Fruit fly (Drosophila melanogaster): Measurements from ENCODE around the gene Nprl2.

The Nprl2 gene

DNA sequence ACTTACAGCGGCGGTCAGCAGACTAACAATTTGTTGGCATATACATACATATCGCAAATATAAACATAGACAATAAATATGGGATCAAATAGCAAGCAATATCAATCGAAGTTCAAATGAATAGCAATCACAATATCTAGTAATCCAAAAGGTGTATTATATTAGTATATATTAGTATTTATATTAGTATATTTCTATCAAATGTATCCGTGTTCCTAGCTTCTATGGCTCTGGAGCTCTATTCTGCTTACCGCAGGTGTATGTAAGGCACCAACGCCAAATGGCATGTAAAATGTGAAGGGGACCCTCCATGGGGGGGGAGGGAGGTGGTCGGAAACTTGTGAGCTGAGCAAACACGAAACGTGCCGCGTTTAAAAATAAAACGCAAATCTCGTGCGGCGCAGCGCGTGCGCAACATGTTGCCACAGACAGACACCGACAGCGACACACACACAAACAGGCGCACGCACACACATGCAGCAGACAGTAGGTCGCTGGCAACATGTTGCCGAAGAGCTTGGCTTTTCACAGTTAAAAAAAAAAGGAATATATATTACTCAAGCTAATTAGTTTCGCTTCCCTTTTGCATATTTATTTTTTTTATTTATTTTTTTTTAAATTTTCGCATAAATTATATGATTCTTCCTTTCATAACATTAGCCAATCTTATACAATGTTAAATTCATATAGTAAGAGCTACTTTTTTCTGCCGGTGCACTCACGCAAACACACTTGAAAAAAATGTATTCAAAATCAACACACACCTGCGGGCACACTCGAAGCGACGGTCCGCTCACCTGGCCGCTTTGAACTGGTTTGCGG lies 46.5 kb upstream of the Nprl2 start (continued):
- TF ChIP-seq Asciz (GFP tag; optimal IDR thresholded peaks at IDR 0.05) = peak; percentile 55
- no peak for TF ChIP-seq CG10462 (GFP tag; optimal IDR thresholded peaks at IDR 0.05)
- peak; percentile 41 for TF ChIP-seq mam (GFP tag; optimal IDR thresholded peaks at IDR 0.05)
- peak; percentile 67 for TF ChIP-seq bcd (GFP tag; optimal IDR thresholded peaks at IDR 0.05)
- TF ChIP-seq Ptx1 (GFP tag; IDR thresholded peaks at IDR 0.05) = peak; percentile 80
- TF ChIP-seq Hey (tag; optimal IDR thresholded peaks at IDR 0.05) = no peak
- peak; percentile 32 to 45 for TF ChIP-seq dpn (GFP tag; optimal IDR thresholded peaks at IDR 0.05)
- no peak for TF ChIP-seq Doc3 (GFP tag; IDR thresholded peaks at IDR 0.05; ENCODE audit: partially characterized antibody)
- TF ChIP-seq run (tag; optimal IDR thresholded peaks at IDR 0.05) = peak; percentile 30
- peak; percentile 28; the same call in 1 of the 2 replicates for TF ChIP-seq Poxn (GFP tag; IDR thresholded peaks at IDR 0.05)
- no peak for TF ChIP-seq CG1647 (GFP tag; optimal IDR thresholded peaks at IDR 0.05)
- TF ChIP-seq prd (optimal IDR thresholded peaks at IDR 0.05) = no peak
- TF ChIP-seq prd (GFP tag; IDR thresholded peaks at IDR 0.05) = peak; percentile 71
- TF ChIP-seq ftz-f1 (GFP tag; optimal IDR thresholded peaks at IDR 0.05) = no peak
- TF ChIP-seq pan (optimal IDR thresholded peaks at IDR 0.05) = no peak
- peak in 1 of 2 experiments; percentile 72 for TF ChIP-seq pan (GFP tag; optimal IDR thresholded peaks at IDR 0.05 in 1 of 2, IDR thresholded peaks at IDR 0.05 in 1 of 2)
- peak; percentile 18; the same call in 1 of the 3 replicates for TF ChIP-seq CG2889 (GFP tag; IDR thresholded peaks at IDR 0.05)
- no peak for TF ChIP-seq CG8944 (GFP tag; optimal IDR thresholded peaks at IDR 0.05)
- TF ChIP-seq TFAM (GFP tag; optimal IDR thresholded peaks at IDR 0.05) = no peak
- no peak for TF ChIP-seq eyg (GFP tag; optimal IDR thresholded peaks at IDR 0.05)
- TF ChIP-seq pb (GFP tag; optimal IDR thresholded peaks at IDR 0.05) = no peak
- no peak for TF ChIP-seq ab (GFP tag; optimal IDR thresholded peaks at IDR 0.05)
- no peak for TF ChIP-seq Hr39 (optimal IDR thresholded peaks at IDR 0.05)
- no peak for TF ChIP-seq lov (optimal IDR thresholded peaks at IDR 0.05)
- TF ChIP-seq lov (GFP tag; IDR thresholded peaks at IDR 0.05) = no peak
- no peak for TF ChIP-seq ac (GFP tag; optimal IDR thresholded peaks at IDR 0.05)
- TF ChIP-seq Hsf (GFP tag; optimal IDR thresholded peaks at IDR 0.05) = peak; percentile 19
- TF ChIP-seq PHDP (tag; optimal IDR thresholded peaks at IDR 0.05) = peak; percentile 67
- no peak for TF ChIP-seq CG43689 (GFP tag; IDR thresholded peaks at IDR 0.05)
- TF ChIP-seq CG4617 (GFP tag; optimal IDR thresholded peaks at IDR 0.05; ENCODE audit: borderline replicate concordance) = no peak
- peak; percentile 74 for TF ChIP-seq tgo (GFP tag; IDR thresholded peaks at IDR 0.05)
- no peak for TF ChIP-seq Kr (GFP tag; optimal IDR thresholded peaks at IDR 0.05)
- no peak for TF ChIP-seq Mad (GFP tag; optimal IDR thresholded peaks at IDR 0.05)
- TF ChIP-seq fd102C (GFP tag; optimal IDR thresholded peaks at IDR 0.05) = no peak
- TF ChIP-seq tna (GFP tag; IDR thresholded peaks at IDR 0.05; ENCODE audit: partially characterized antibody) = no peak
- no peak for TF ChIP-seq Atf3 (GFP tag; optimal IDR thresholded peaks at IDR 0.05)
- peak; percentile 31 for TF ChIP-seq CG10431 (GFP tag; optimal IDR thresholded peaks at IDR 0.05)
- TF ChIP-seq CG6654 (GFP tag; optimal IDR thresholded peaks at IDR 0.05) = peak; percentile 2
- TF ChIP-seq cato (GFP tag; optimal IDR thresholded peaks at IDR 0.05; ENCODE audit: borderline replicate concordance) = peak; percentile 12
- TF ChIP-seq fd64A (GFP tag; optimal IDR thresholded peaks at IDR 0.05) = no peak
- peak; percentile 37 for TF ChIP-seq CG3407 (GFP tag; optimal IDR thresholded peaks at IDR 0.05)
- TF ChIP-seq row (GFP tag; IDR thresholded peaks at IDR 0.05) = peak; percentile 75
- peak; percentile 66 for TF ChIP-seq CG4730 (GFP tag; IDR thresholded peaks at IDR 0.05)
- peak; percentile 61; the same call in 2 of the 3 replicates for TF ChIP-seq zfh1 (GFP tag; IDR thresholded peaks at IDR 0.05)
- no peak for TF ChIP-seq z (GFP tag; IDR thresholded peaks at IDR 0.05)
- TF ChIP-seq CG10959 (GFP tag; IDR thresholded peaks at IDR 0.05) = 0 out of 2 replicates have a peak, but pooled peaks have one; percentile 27
- TF ChIP-seq CG9437 (GFP tag; optimal IDR thresholded peaks at IDR 0.05) = peak; percentile 46
- no peak for TF ChIP-seq CG4707 (GFP tag; optimal IDR thresholded peaks at IDR 0.05)
- TF ChIP-seq CG3838 (GFP tag; optimal IDR thresholded peaks at IDR 0.05) = no peak
- peak; percentile 2 for TF ChIP-seq CG1603 (tag; optimal IDR thresholded peaks at IDR 0.05)
- no peak for TF ChIP-seq Side (GFP tag; optimal IDR thresholded peaks at IDR 0.05)
